Worm (Caenorhabditis elegans): ENCODE measurements around the gene tag-164.
A peak's percentile ranks its signal among the peaks of the same experiment; 100 is the strongest.

Gene tag-164

ce11 chrIII:13411202-13411601 lies 48.1 kb upstream of the tag-164 start (continued):
- TF ChIP-seq snpc-1.2 (GFP tag; IDR thresholded peaks at IDR 0.05) (0 out of 2 replicates have a peak, but pooled peaks have one; percentile 33), nhr-25 (tag; optimal IDR thresholded peaks at IDR 0.05; ENCODE audit: borderline replicate concordance, insufficient read depth) (no peak), mxl-2 (GFP tag; conservative IDR thresholded peaks at IDR 0.05) (no peak), duxl-1 (tag; optimal IDR thresholded peaks at IDR 0.05; ENCODE audit: poor library complexity) (no peak), ama-1 (optimal IDR thresholded peaks at IDR 0.05) (no peak), nhr-6 (tag; optimal IDR thresholded peaks at IDR 0.05) (no peak)

- no peak for TF ChIP-seq ztf-7 (tag; optimal IDR thresholded peaks at IDR 0.05)
- no peak for TF ChIP-seq mdt-29 (GFP tag; IDR thresholded peaks at IDR 0.05)
- TF ChIP-seq arid-1 (GFP tag; conservative IDR thresholded peaks at IDR 0.05), result no peak
- no peak for TF ChIP-seq Y48G9A.11 (GFP tag; IDR thresholded peaks at IDR 0.05)
- TF ChIP-seq hlh-11 (tag; optimal IDR thresholded peaks at IDR 0.05), result no peak
- TF ChIP-seq spr-1 (tag; optimal IDR thresholded peaks at IDR 0.05), result no peak
- TF ChIP-seq jun-1 (tag; optimal IDR thresholded peaks at IDR 0.05), result no peak
- no peak for TF ChIP-seq ZK546.5 (tag; optimal IDR thresholded peaks at IDR 0.05)
- TF ChIP-seq lin-29 (GFP tag; IDR thresholded peaks at IDR 0.05), result no peak
- no peak for TF ChIP-seq snpc-4 (tag; optimal IDR thresholded peaks at IDR 0.05)
- TF ChIP-seq zip-2 (tag; optimal IDR thresholded peaks at IDR 0.05), result no peak
- no peak for TF ChIP-seq mdl-1 (tag; optimal IDR thresholded peaks at IDR 0.05)
- TF ChIP-seq nhr-10 (tag; optimal IDR thresholded peaks at IDR 0.05), result no peak
- no peak for TF ChIP-seq nhr-77 (tag; optimal IDR thresholded peaks at IDR 0.05)
- no peak for TF ChIP-seq daf-16 (GFP tag; optimal IDR thresholded peaks at IDR 0.05)
- no peak for TF ChIP-seq daf-16 (tag; optimal IDR thresholded peaks at IDR 0.05)
Observed at ce11 chrIII:13418975-13419374, 40.4 kb upstream of the tag-164 start.

- peak; percentile 87 for TF ChIP-seq unc-130 (GFP tag; optimal IDR thresholded peaks at IDR 0.05)
- no peak for TF ChIP-seq lin-39 (tag; optimal IDR thresholded peaks at IDR 0.05)
- TF ChIP-seq nhr-77 (tag; optimal IDR thresholded peaks at IDR 0.05), result peak; percentile 94
- peak; percentile 86 for TF ChIP-seq dpl-1 (GFP tag; optimal IDR thresholded peaks at IDR 0.05)
- TF ChIP-seq jun-1 (tag; optimal IDR thresholded peaks at IDR 0.05), result no peak
- TF ChIP-seq T20F7.1 (GFP tag; optimal IDR thresholded peaks at IDR 0.05), result no peak
- peak; percentile 28; the same call in 1 of the 2 replicates for TF ChIP-seq vab-7 (GFP tag; IDR thresholded peaks at IDR 0.05)
- TF ChIP-seq daf-12 (tag; optimal IDR thresholded peaks at IDR 0.05), result no peak
- peak; percentile 25 for TF ChIP-seq lin-13 (GFP tag; optimal IDR thresholded peaks at IDR 0.05)
- TF ChIP-seq egl-27 (tag; optimal IDR thresholded peaks at IDR 0.05), result no peak
- peak; percentile 82 for TF ChIP-seq nhr-28 (tag; optimal IDR thresholded peaks at IDR 0.05)
- TF ChIP-seq ceh-82 (tag; optimal IDR thresholded peaks at IDR 0.05), result no peak
- no peak for TF ChIP-seq spr-3 (GFP tag; optimal IDR thresholded peaks at IDR 0.05)
- peak; percentile 51 for TF ChIP-seq nhr-11 (tag; optimal IDR thresholded peaks at IDR 0.05)
- no peak for TF ChIP-seq Y48G9A.11 (GFP tag; IDR thresholded peaks at IDR 0.05)
- peak in 1 of 2 experiments; percentile 24 for TF ChIP-seq mdl-1 (tag; optimal IDR thresholded peaks at IDR 0.05)
- TF ChIP-seq lsy-2 (tag; optimal IDR thresholded peaks at IDR 0.05), result peak in 1 of 2 experiments; percentile 87
- TF ChIP-seq R02D3.7 (tag; optimal IDR thresholded peaks at IDR 0.05), result no peak
- no peak for TF ChIP-seq ama-1 (optimal IDR thresholded peaks at IDR 0.05)
- TF ChIP-seq zip-2 (tag; optimal IDR thresholded peaks at IDR 0.05), result no peak
- TF ChIP-seq mep-1 (tag; optimal IDR thresholded peaks at IDR 0.05), result peak; percentile 80
- peak; percentile 96 for TF ChIP-seq mes-2 (tag; optimal IDR thresholded peaks at IDR 0.05; ENCODE audit: poor library complexity, severe bottlenecking)
- TF ChIP-seq nhr-6 (tag; optimal IDR thresholded peaks at IDR 0.05), result peak; percentile 74
- TF ChIP-seq ztf-11 (tag; optimal IDR thresholded peaks at IDR 0.05), result no peak
- no peak for TF ChIP-seq Y75B8A.6 (GFP tag; IDR thresholded peaks at IDR 0.05)
- TF ChIP-seq nhr-10 (tag; optimal IDR thresholded peaks at IDR 0.05), result no peak
- TF ChIP-seq ztf-7 (tag; optimal IDR thresholded peaks at IDR 0.05), result no peak
- 0 out of 2 replicates have a peak, but pooled peaks have one; percentile 29 for TF ChIP-seq ceh-44 (GFP tag; IDR thresholded peaks at IDR 0.05)
- no peak for TF ChIP-seq lim-7 (GFP tag; IDR thresholded peaks at IDR 0.05)
- TF ChIP-seq rbr-2 (tag; optimal IDR thresholded peaks at IDR 0.05), result no peak
- TF ChIP-seq daf-8 (GFP tag; IDR thresholded peaks at IDR 0.05), result no peak
- no peak for TF ChIP-seq F37D6.2 (tag; optimal IDR thresholded peaks at IDR 0.05)
- peak; percentile 54 for TF ChIP-seq hlh-30 (tag; optimal IDR thresholded peaks at IDR 0.05; ENCODE audit: insufficient read depth)
- peak; percentile 52 for TF ChIP-seq pqm-1 (tag; optimal IDR thresholded peaks at IDR 0.05)
- no peak for TF ChIP-seq fos-1 (tag; optimal IDR thresholded peaks at IDR 0.05)
- no peak for TF ChIP-seq nhr-76 (tag; optimal IDR thresholded peaks at IDR 0.05)
Observed at ce11 chrIII:13423414-13423813, 35.9 kb upstream of the tag-164 start, which contains the start of gene exo-1. Gene exo-1, plus strand, starts transcription at chrIII:13423514.
